Fruit fly (Drosophila melanogaster) whole organism, embryonic: ENCODE data around the gene CG17224.

Source experiments
- Aef1 ChIP-seq: fragments of 200-800 bp; sonication (Bioruptor generic); IDR thresholded peaks from 3 replicates; pipeline ENCODE4 v1.3.6; 2022; ENCODE audit warnings: missing biosample characterization, missing genetic modification characterization
- CG12769 ChIP-seq: fragments of 200-800 bp; sonication (Bioruptor generic); optimal IDR thresholded peaks from 2 replicates; lab custom pipeline; 2019; ENCODE audit warnings: missing biosample characterization, mild to moderate bottlenecking, missing genetic modification characterization, moderate library complexity
- CG15269 ChIP-seq: fragments of 200-800 bp; sonication (Bioruptor generic); optimal IDR thresholded peaks from 2 replicates; lab custom pipeline; 2018; ENCODE audit warnings: missing biosample characterization, mild to moderate bottlenecking, missing genetic modification characterization, moderate library complexity
- CG17361 ChIP-seq: fragments of 200-800 bp; sonication (Bioruptor generic); IDR thresholded peaks from 3 replicates; pipeline ENCODE4 v1.3.6; 2022; ENCODE audit warnings: missing biosample characterization, missing genetic modification characterization
- CG18011 ChIP-seq: fragments of 200-800 bp; sonication (Bioruptor generic); optimal IDR thresholded peaks from 2 replicates; lab custom pipeline; 2017; ENCODE audit warnings: missing biosample characterization, missing genetic modification characterization, mild to moderate bottlenecking, moderate library complexity, missing genotype
- CG2116 ChIP-seq: fragments of 200-800 bp; sonication (Bioruptor generic); optimal IDR thresholded peaks from 3 replicates; lab custom pipeline; 2018; ENCODE audit warnings: missing biosample characterization, mild to moderate bottlenecking, missing genetic modification characterization
- CG2875 ChIP-seq: fragments of 200-800 bp; sonication (Bioruptor generic); optimal IDR thresholded peaks from 2 replicates; lab custom pipeline; 2017; ENCODE audit warnings: missing biosample characterization, mild to moderate bottlenecking, missing genetic modification characterization, missing genetic modification reagents
- CG30403 ChIP-seq: fragments of 200-800 bp; sonication (Bioruptor generic); optimal IDR thresholded peaks from 3 replicates; lab custom pipeline; 2016; ENCODE audit warnings: missing biosample characterization, missing genetic modification characterization
- CG31365 ChIP-seq: fragments of 200-800 bp; sonication (Bioruptor generic); optimal IDR thresholded peaks from 2 replicates; lab custom pipeline; 2018; ENCODE audit warnings: missing biosample characterization, mild to moderate bottlenecking, missing genetic modification characterization
- CG31388 ChIP-seq: fragments of 200-800 bp; sonication (Bioruptor generic); optimal IDR thresholded peaks from 2 replicates; lab custom pipeline; 2016; ENCODE audit warnings: missing biosample characterization, missing genetic modification characterization
- CG31441 ChIP-seq: fragments of 200-800 bp; sonication (Bioruptor generic); IDR thresholded peaks from 2 replicates; pipeline ENCODE4 v1.3.6; 2022; ENCODE audit warnings: missing biosample characterization, missing genetic modification characterization
- CG33557 ChIP-seq: fragments of 200-800 bp; sonication (Bioruptor generic); optimal IDR thresholded peaks from 2 replicates; lab custom pipeline; 2019; ENCODE audit warnings: missing biosample characterization, mild to moderate bottlenecking, missing genetic modification characterization, moderate library complexity
- CG6175 ChIP-seq: fragments of 200-800 bp; sonication (Bioruptor generic); IDR thresholded peaks from 3 replicates; pipeline ENCODE4 v1.3.6; 2022; ENCODE audit warnings: missing biosample characterization, missing genetic modification characterization
- CG6791 ChIP-seq: fragments of 200-800 bp; sonication (Bioruptor generic); IDR thresholded peaks from 3 replicates; pipeline ENCODE4 v1.3.6; 2022; ENCODE audit warnings: missing biosample characterization, missing genetic modification characterization; ENCODE audit not compliant: partially characterized antibody
- CG8765 ChIP-seq: fragments of 200-800 bp; sonication (Bioruptor generic); IDR thresholded peaks from 2 replicates; pipeline ENCODE4 v1.3.6; 2022; ENCODE audit warnings: missing biosample characterization, missing genetic modification characterization
- CG9727 ChIP-seq: fragments of 200-800 bp; sonication (Bioruptor generic); optimal IDR thresholded peaks from 3 replicates; lab custom pipeline; 2017; ENCODE audit warnings: missing biosample characterization, mild to moderate bottlenecking, missing genetic modification characterization
- CTCF ChIP-seq: fragments of 200-800 bp; sonication (Bioruptor generic); optimal IDR thresholded peaks from 2 replicates; lab custom pipeline; 2017; ENCODE audit warnings: missing biosample characterization, mild to moderate bottlenecking, missing genetic modification characterization, moderate library complexity
- D19A ChIP-seq: fragments of 200-800 bp; optimal IDR thresholded peaks from 3 replicates; lab custom pipeline; 2019; ENCODE audit warnings: missing biosample characterization, mild to moderate bottlenecking, missing genetic modification characterization, moderate library complexity
- Deaf1 ChIP-seq: fragments of 200-800 bp; optimal IDR thresholded peaks from 3 replicates; lab custom pipeline; 2019; ENCODE audit warnings: missing biosample characterization, mild to moderate bottlenecking, missing genetic modification characterization, moderate library complexity
- Dek ChIP-seq: fragments of 200-800 bp; sonication (Bioruptor generic); optimal IDR thresholded peaks from 3 replicates; lab custom pipeline; 2019; ENCODE audit warnings: missing biosample characterization, mild to moderate bottlenecking, missing genetic modification characterization, moderate library complexity
- Doc2 ChIP-seq: fragments of 200-800 bp; sonication (Bioruptor generic); IDR thresholded peaks from 2 replicates; pipeline ENCODE4 v1.3.6; 2022; ENCODE audit warnings: missing biosample characterization, missing genetic modification characterization
- Ets97D ChIP-seq: fragments of 200-800 bp; sonication (Bioruptor generic); optimal IDR thresholded peaks from 3 replicates; lab custom pipeline; 2016; ENCODE audit warnings: missing biosample characterization, missing genetic modification characterization
- Hand ChIP-seq: fragments of 200-800 bp; sonication (Bioruptor generic); optimal IDR thresholded peaks from 2 replicates; lab custom pipeline; 2017; ENCODE audit warnings: mild to moderate bottlenecking, missing biosample characterization, missing genetic modification reagents, missing genetic modification characterization
- Lpt ChIP-seq: fragments of >200 bp; optimal IDR thresholded peaks from 2 replicates; lab custom pipeline; 2018; ENCODE audit warnings: missing biosample characterization, missing genetic modification characterization
- Nf-YA ChIP-seq: fragments of 200-800 bp; sonication (Bioruptor generic); IDR thresholded peaks from 2 replicates; pipeline ENCODE4 v1.3.6; 2022; ENCODE audit warnings: missing biosample characterization, missing genetic modification characterization
- Poxn ChIP-seq: fragments of 200-800 bp; sonication (Bioruptor generic); IDR thresholded peaks from 2 replicates; pipeline ENCODE4 v1.3.6; 2022; ENCODE audit warnings: missing biosample characterization, missing genetic modification characterization
- Ssrp ChIP-seq: fragments of 200-800 bp; sonication (Bioruptor generic); optimal IDR thresholded peaks from 2 replicates; lab custom pipeline; 2018; ENCODE audit warnings: missing biosample characterization, mild to moderate bottlenecking, missing genetic modification characterization, moderate library complexity
- chinmo ChIP-seq: fragments of 200-800 bp; sonication (Bioruptor generic); IDR thresholded peaks from 4 replicates; pipeline ENCODE4 v1.3.6; 2022; ENCODE audit warnings: missing biosample characterization, missing genetic modification characterization; ENCODE audit not compliant: partially characterized antibody
- chm ChIP-seq: fragments of 200-800 bp; sonication (Bioruptor generic); IDR thresholded peaks from 2 replicates; pipeline ENCODE4 v1.3.6; 2022; ENCODE audit warnings: missing biosample characterization, missing genetic modification characterization
- crc ChIP-seq: fragments of 200-800 bp; sonication (Bioruptor generic); optimal IDR thresholded peaks from 2 replicates; lab custom pipeline; 2016; ENCODE audit warnings: missing biosample characterization, missing genetic modification characterization
- da ChIP-seq: fragments of 200-800 bp; sonication (Bioruptor generic); optimal IDR thresholded peaks from 2 replicates; lab custom pipeline; 2016; ENCODE audit warnings: missing biosample characterization, missing genetic modification characterization
- dpn ChIP-seq, 2 experiments: fragments of 200-800 bp; sonication (Bioruptor generic); optimal IDR thresholded peaks; 3 replicates each; lab custom pipeline; 2016; ENCODE audit warnings: missing biosample characterization in 2 of 2, missing genetic modification characterization in 2 of 2
- ftz-f1 ChIP-seq: fragments of 200-800 bp; sonication (Bioruptor generic); optimal IDR thresholded peaks from 2 replicates; lab custom pipeline; 2016; ENCODE audit warnings: missing biosample characterization, missing genetic modification characterization
- gcm2 ChIP-seq: fragments of 200-800 bp; sonication (Bioruptor generic); optimal IDR thresholded peaks from 2 replicates; lab custom pipeline; 2016; ENCODE audit warnings: missing biosample characterization, missing genetic modification characterization
- ham ChIP-seq: fragments of 200-800 bp; sonication (Bioruptor generic); IDR thresholded peaks from 2 replicates; pipeline ENCODE4 v1.3.6; 2022; ENCODE audit warnings: missing biosample characterization, missing genetic modification characterization
- klu ChIP-seq: fragments of 200-800 bp; sonication (Bioruptor generic); IDR thresholded peaks from 2 replicates; pipeline ENCODE4 v1.3.6; 2022; ENCODE audit warnings: missing biosample characterization, missing genetic modification characterization
- knrl ChIP-seq: fragments of 200-800 bp; sonication (Bioruptor generic); IDR thresholded peaks from 3 replicates; pipeline ENCODE4 v1.3.6; 2022; ENCODE audit warnings: missing biosample characterization, missing genetic modification characterization; ENCODE audit not compliant: partially characterized antibody
- lilli ChIP-seq: fragments of 200-800 bp; sonication (Bioruptor generic); optimal IDR thresholded peaks from 3 replicates; lab custom pipeline; 2016; ENCODE audit warnings: missing biosample characterization, missing genetic modification characterization
- nerfin-1 ChIP-seq: fragments of 200-800 bp; sonication (Bioruptor generic); optimal IDR thresholded peaks from 3 replicates; lab custom pipeline; 2019; ENCODE audit warnings: missing biosample characterization, mild to moderate bottlenecking, missing genetic modification characterization, moderate library complexity
- otp ChIP-seq: fragments of 200-800 bp; sonication (Bioruptor generic); IDR thresholded peaks from 3 replicates; pipeline ENCODE4, ENCODE4 v1.3.6; 2022; ENCODE audit warnings: missing biosample characterization, missing genetic modification characterization
- pfk ChIP-seq: fragments of 200-800 bp; sonication (Bioruptor generic); optimal IDR thresholded peaks from 2 replicates; lab custom pipeline; 2018; ENCODE audit warnings: missing biosample characterization, mild to moderate bottlenecking, missing genetic modification characterization, moderate library complexity
- pnt ChIP-seq: fragments of 200-800 bp; sonication (Bioruptor generic); optimal IDR thresholded peaks from 3 replicates; lab custom pipeline; 2016; ENCODE audit warnings: missing biosample characterization, missing genetic modification characterization
- prd ChIP-seq, 3 experiments: fragments of >200 bp in 2 of 3; fragments of 200-800 bp in 1 of 3; sonication (Bioruptor generic) in 1 of 3; optimal IDR thresholded peaks in 2 of 3; IDR thresholded peaks in 1 of 3; 2 replicates in 2 of 3; 3 replicates in 1 of 3; pipeline versions ENCODE4 v1.3.6 to Lab custom; 2017 to 2022; ENCODE audit warnings: missing biosample characterization in 1 of 3, missing genetic modification characterization in 1 of 3
- pros ChIP-seq: fragments of 200-800 bp; sonication (Bioruptor generic); optimal IDR thresholded peaks from 3 replicates; lab custom pipeline; 2019; ENCODE audit warnings: missing biosample characterization, mild to moderate bottlenecking, missing genetic modification characterization, moderate library complexity
- seq ChIP-seq: fragments of 200-800 bp; sonication (Bioruptor generic); IDR thresholded peaks from 2 replicates; pipeline ENCODE4 v1.3.6; 2022; ENCODE audit warnings: missing biosample characterization, missing genetic modification characterization
- slbo ChIP-seq: fragments of 200-800 bp; sonication (Bioruptor generic); IDR thresholded peaks from 2 replicates; pipeline ENCODE4 v1.3.6; 2022; ENCODE audit warnings: missing biosample characterization, missing genetic modification characterization
- sr ChIP-seq: fragments of 200-800 bp; sonication (Bioruptor generic); IDR thresholded peaks from 3 replicates; pipeline ENCODE4 v1.3.6; 2022; ENCODE audit warnings: missing biosample characterization, missing genetic modification characterization
- ssp ChIP-seq: fragments of 200-800 bp; sonication (Bioruptor generic); IDR thresholded peaks from 2 replicates; pipeline ENCODE4 v1.3.6; 2022; ENCODE audit warnings: missing biosample characterization, missing genetic modification characterization
- tx ChIP-seq: fragments of 200-800 bp; sonication (Bioruptor generic); optimal IDR thresholded peaks from 2 replicates; lab custom pipeline; 2016; ENCODE audit warnings: missing biosample characterization, missing genetic modification characterization
- unpg ChIP-seq: fragments of 200-800 bp; sonication (Bioruptor generic); optimal IDR thresholded peaks from 3 replicates; lab custom pipeline; 2018; ENCODE audit warnings: missing biosample characterization, mild to moderate bottlenecking, missing genetic modification characterization, moderate library complexity
- zen2 ChIP-seq: fragments of 200-800 bp; sonication (Bioruptor generic); IDR thresholded peaks from 3 replicates; pipeline ENCODE4 v1.3.6; 2022; ENCODE audit warnings: missing biosample characterization, missing genetic modification characterization; ENCODE audit not compliant: partially characterized antibody
- zfh1 ChIP-seq: fragments of 200-800 bp; sonication (Bioruptor generic); IDR thresholded peaks from 3 replicates; pipeline ENCODE4 v1.3.6; 2022; ENCODE audit warnings: missing biosample characterization, missing genetic modification characterization

Gene CG17224

dm6 chr2L:3012780-3013179 lies 5.3 kb downstream of the CG17224 start (continued):
- TF ChIP-seq CG18011 (GFP tag; lab: Kevin White, UChicago) (no peak), prd (optimal IDR thresholded peaks at IDR 0.05; lab: Kevin White, UChicago) (no peak), prd (GFP tag; IDR thresholded peaks at IDR 0.05; lab: Robert Waterston, UW) (peak; percentile 55; the same call in 1 of the 3 replicates), CG12769 (tag; lab: Kevin White, UChicago) (no peak), ssp (GFP tag; lab: Robert Waterston, UW) (no peak), CG33557 (GFP tag; lab: Kevin White, UChicago) (no peak), slbo (GFP tag; lab: Robert Waterston, UW) (peak; percentile 49), Ssrp (tag; lab: Kevin White, UChicago) (peak; percentile 35), Ets97D (no peak), ham (GFP tag; lab: Robert Waterston, UW) (no peak), da (GFP tag; lab: Kevin White, UChicago) (no peak), CG6791 (no peak), CG31365 (tag; lab: Kevin White, UChicago) (no peak), Deaf1 (tag; lab: Kevin White, UChicago) (no peak), Hand (GFP tag; lab: Kevin White, UChicago) (no peak), Poxn (GFP tag; lab: Robert Waterston, UW) (no peak), zfh1 (GFP tag; lab: Robert Waterston, UW) (peak; percentile 68), pnt (GFP tag; lab: Kevin White, UChicago) (no peak), CG8765 (GFP tag; lab: Robert Waterston, UW) (no peak), CG31441 (GFP tag; lab: Robert Waterston, UW) (peak; percentile 45), otp (GFP tag; lab: Robert Waterston, UW) (no peak), CG30403 (GFP tag; lab: Kevin White, UChicago) (no peak), gcm2 (GFP tag; lab: Kevin White, UChicago) (no peak), crc (GFP tag; lab: Kevin White, UChicago) (no peak), chm (GFP tag; lab: Robert Waterston, UW) (no peak), unpg (GFP tag; lab: Kevin White, UChicago) (no peak), zen2 (no peak), ftz-f1 (GFP tag; lab: Kevin White, UChicago) (no peak), Aef1 (GFP tag; lab: Robert Waterston, UW) (0 out of 3 replicates have a peak, but pooled peaks have one; percentile 16), sr (no peak), D19A (tag; lab: Kevin White, UChicago) (no peak), dpn (GFP tag; optimal IDR thresholded peaks at IDR 0.05; lab: Kevin White, UChicago) (no peak), nerfin-1 (tag; lab: Kevin White, UChicago) (no peak), pfk (no peak), knrl (GFP tag; lab: Robert Waterston, UW) (no peak), Dek (tag; lab: Kevin White, UChicago) (no peak), CG31388 (GFP tag; lab: Kevin White, UChicago) (no peak), seq (GFP tag; lab: Robert Waterston, UW) (no peak), lilli (GFP tag; lab: Kevin White, UChicago) (peak; percentile 9), Doc2 (GFP tag; lab: Robert Waterston, UW) (no peak), CG2116 (GFP tag; lab: Kevin White, UChicago) (no peak), CG6175 (no peak), Lpt (GFP tag; lab: Kevin White, UChicago) (no peak), CG17361 (GFP tag; lab: Robert Waterston, UW) (0 out of 3 replicates have a peak, but pooled peaks have one; percentile 36), CG2875 (no peak), chinmo (GFP tag; lab: Robert Waterston, UW) (no peak), CTCF (GFP tag; lab: Kevin White, UChicago) (no peak), tx (no peak), Nf-YA (GFP tag; lab: Robert Waterston, UW) (no peak), CG9727 (GFP tag; lab: Kevin White, UChicago) (peak; percentile 35), pros (no peak), klu (GFP tag; lab: Robert Waterston, UW) (no peak), CG15269 (tag; lab: Kevin White, UChicago) (no peak)
